Fruit fly (Drosophila melanogaster) whole organism, prepupa: ENCODE results near the gene Cralbp.

ENCODE experiments used
- Blimp-1 ChIP-seq: fragments of 200-800 bp; sonication (Bioruptor generic); optimal IDR thresholded peaks from 3 replicates; lab custom pipeline; 2017; ENCODE audit warnings: missing biosample characterization, missing genetic modification characterization, mild to moderate bottlenecking, moderate library complexity, missing genetic modification reagents
- CG10669 ChIP-seq: fragments of 200-800 bp; sonication (Bioruptor generic); optimal IDR thresholded peaks from 3 replicates; lab custom pipeline; 2018; ENCODE audit warnings: missing biosample characterization, mild to moderate bottlenecking, missing genetic modification characterization, moderate library complexity
- CG11294 ChIP-seq: fragments of 200-800 bp; sonication (Bioruptor generic); IDR thresholded peaks from 2 replicates; pipeline ENCODE4 v1.3.6; 2022; ENCODE audit warnings: missing biosample characterization, missing genetic modification characterization
- CG11762 ChIP-seq: fragments of 200-800 bp; sonication (Bioruptor generic); optimal IDR thresholded peaks from 3 replicates; lab custom pipeline; 2016; ENCODE audit warnings: missing biosample characterization, missing genetic modification characterization; ENCODE audit not compliant: insufficient read depth
- CG16779 ChIP-seq: fragments of 200-800 bp; sonication (Bioruptor generic); optimal IDR thresholded peaks from 3 replicates; lab custom pipeline; 2017; ENCODE audit warnings: missing biosample characterization, mild to moderate bottlenecking, missing genetic modification characterization
- CG3032 ChIP-seq: fragments of 200-800 bp; optimal IDR thresholded peaks from 2 replicates; lab custom pipeline; 2019; ENCODE audit warnings: missing biosample characterization, mild to moderate bottlenecking, missing genetic modification characterization, moderate library complexity
- CG32006 ChIP-seq: fragments of 200-800 bp; sonication (Bioruptor generic); optimal IDR thresholded peaks from 3 replicates; lab custom pipeline; 2017; ENCODE audit warnings: missing biosample characterization, mild to moderate bottlenecking, missing genetic modification characterization
- CG34406 ChIP-seq: fragments of 200-800 bp; sonication (Bioruptor generic); optimal IDR thresholded peaks from 3 replicates; lab custom pipeline; 2016; ENCODE audit warnings: missing biosample characterization, missing genetic modification characterization
- CG3919 ChIP-seq: fragments of 200-800 bp; sonication (Bioruptor generic); optimal IDR thresholded peaks from 3 replicates; lab custom pipeline; 2016; ENCODE audit warnings: missing biosample characterization, missing genetic modification characterization
- CG6276 ChIP-seq: fragments of 200-800 bp; sonication (Bioruptor generic); optimal IDR thresholded peaks from 2 replicates; lab custom pipeline; 2017; ENCODE audit warnings: missing biosample characterization, mild to moderate bottlenecking, missing genetic modification characterization
- CG6792 ChIP-seq: fragments of 200-800 bp; sonication (Bioruptor generic); optimal IDR thresholded peaks from 3 replicates; lab custom pipeline; 2016; ENCODE audit warnings: missing biosample characterization, missing genetic modification characterization
- CG6808 ChIP-seq: fragments of 200-800 bp; sonication (Bioruptor generic); optimal IDR thresholded peaks from 3 replicates; lab custom pipeline; 2017; ENCODE audit warnings: missing biosample characterization, missing genetic modification characterization, mild to moderate bottlenecking, moderate library complexity, missing genetic modification reagents
- CG6854 ChIP-seq: fragments of 200-800 bp; sonication (Bioruptor generic); optimal IDR thresholded peaks from 2 replicates; lab custom pipeline; 2017; ENCODE audit warnings: missing biosample characterization, mild to moderate bottlenecking, missing genetic modification characterization
- CG7368 ChIP-seq: fragments of 200-800 bp; sonication (Bioruptor generic); optimal IDR thresholded peaks from 3 replicates; lab custom pipeline; 2016; ENCODE audit warnings: missing biosample characterization, missing genetic modification characterization
- CG8319 ChIP-seq: fragments of 200-800 bp; sonication (Bioruptor generic); optimal IDR thresholded peaks from 3 replicates; lab custom pipeline; 2016; ENCODE audit warnings: missing biosample characterization, missing genetic modification characterization
- CG8632 ChIP-seq: fragments of 200-800 bp; sonication (Bioruptor generic); optimal IDR thresholded peaks from 3 replicates; lab custom pipeline; 2016; ENCODE audit warnings: missing biosample characterization, missing genetic modification characterization
- CG9139 ChIP-seq: fragments of 200-800 bp; sonication (Bioruptor generic); optimal IDR thresholded peaks from 3 replicates; lab custom pipeline; 2017; ENCODE audit warnings: missing biosample characterization, mild to moderate bottlenecking, missing genetic modification characterization
- Eip75B ChIP-seq: fragments of 200-800 bp; sonication (Bioruptor generic); optimal IDR thresholded peaks from 3 replicates; lab custom pipeline; 2016; ENCODE audit warnings: missing biosample characterization, missing genetic modification characterization
- Eip78C ChIP-seq: fragments of 200-800 bp; sonication (Bioruptor generic); peaks from one replicate; lab custom pipeline; 2016; ENCODE audit warnings: missing biosample characterization, missing genetic modification characterization
- Eip93F ChIP-seq: fragments of 200-800 bp; sonication (Bioruptor generic); optimal IDR thresholded peaks from 2 replicates; lab custom pipeline; 2016; ENCODE audit warnings: missing biosample characterization, mild to moderate bottlenecking, missing genetic modification characterization
- Ets21C ChIP-seq: fragments of 200-800 bp; sonication (Bioruptor generic); optimal IDR thresholded peaks from 3 replicates; lab custom pipeline; 2016; ENCODE audit warnings: missing biosample characterization, missing genetic modification characterization
- Ets96B ChIP-seq: fragments of 200-800 bp; optimal IDR thresholded peaks from 2 replicates; lab custom pipeline; 2019; ENCODE audit warnings: missing biosample characterization, mild to moderate bottlenecking, missing genetic modification characterization, moderate library complexity
- Gug ChIP-seq: fragments of 200-800 bp; sonication (Bioruptor generic); IDR thresholded peaks from 2 replicates; pipeline ENCODE4 v1.3.6; 2022; ENCODE audit warnings: missing biosample characterization, missing genetic modification characterization
- Hr38 ChIP-seq: sonication (Bioruptor generic); optimal IDR thresholded peaks from 2 replicates; lab custom pipeline; 2016; ENCODE audit warnings: missing biosample characterization, missing genetic modification characterization
- Hr39 ChIP-seq: fragments of 200-800 bp; sonication (Bioruptor generic); optimal IDR thresholded peaks from 2 replicates; lab custom pipeline; 2016; ENCODE audit warnings: missing biosample characterization, missing genetic modification characterization
- Hr4 ChIP-seq: fragments of 200-800 bp; sonication (Bioruptor generic); optimal IDR thresholded peaks from 3 replicates; lab custom pipeline; 2016; ENCODE audit warnings: missing biosample characterization, missing genetic modification characterization
- OdsH ChIP-seq: fragments of 200-800 bp; sonication (Bioruptor generic); optimal IDR thresholded peaks from 3 replicates; lab custom pipeline; 2016; ENCODE audit warnings: missing biosample characterization, missing genetic modification characterization
- Smox ChIP-seq: fragments of 200-800 bp; sonication (Bioruptor generic); optimal IDR thresholded peaks from 3 replicates; lab custom pipeline; 2016; ENCODE audit warnings: missing biosample characterization, missing genetic modification characterization
- Sox102F ChIP-seq: fragments of 200-800 bp; sonication (Bioruptor generic); optimal IDR thresholded peaks from 2 replicates; lab custom pipeline; 2016; ENCODE audit warnings: missing biosample characterization, mild to moderate bottlenecking, missing genetic modification characterization
- Sox14 ChIP-seq: fragments of 200-800 bp; sonication (Bioruptor generic); optimal IDR thresholded peaks from 3 replicates; lab custom pipeline; 2016; ENCODE audit warnings: missing biosample characterization, missing genetic modification characterization
- Sox15 ChIP-seq: fragments of 200-800 bp; sonication (Bioruptor generic); optimal IDR thresholded peaks from 3 replicates; lab custom pipeline; 2016; ENCODE audit warnings: missing biosample characterization, missing genetic modification characterization
- achi ChIP-seq: fragments of 200-800 bp; sonication (Bioruptor generic); optimal IDR thresholded peaks from 3 replicates; lab custom pipeline; 2016; ENCODE audit warnings: missing biosample characterization, missing genetic modification characterization
- acj6 ChIP-seq: fragments of 200-800 bp; sonication (Bioruptor generic); optimal IDR thresholded peaks from 3 replicates; lab custom pipeline; 2016; ENCODE audit warnings: missing biosample characterization, missing genetic modification characterization
- cyc ChIP-seq: fragments of 200-800 bp; sonication (Bioruptor generic); optimal IDR thresholded peaks from 3 replicates; lab custom pipeline; 2016; ENCODE audit warnings: missing biosample characterization, missing genetic modification characterization
- dac ChIP-seq: fragments of 200-800 bp; sonication (Bioruptor generic); optimal IDR thresholded peaks from 2 replicates; lab custom pipeline; 2017; ENCODE audit warnings: missing biosample characterization, mild to moderate bottlenecking, missing genetic modification characterization
- dsx ChIP-seq: fragments of 200-800 bp; optimal IDR thresholded peaks from 3 replicates; lab custom pipeline; 2019; ENCODE audit warnings: missing biosample characterization, mild to moderate bottlenecking, missing genetic modification characterization, moderate library complexity; ENCODE audit not compliant: poor library complexity, severe bottlenecking
- eg ChIP-seq: fragments of 200-800 bp; sonication (Bioruptor generic); IDR thresholded peaks from 3 replicates; pipeline ENCODE4 v1.3.6; 2022; ENCODE audit warnings: missing biosample characterization, missing genetic modification characterization
- esn ChIP-seq: fragments of 200-800 bp; sonication (Bioruptor generic); optimal IDR thresholded peaks from 2 replicates; lab custom pipeline; 2016; ENCODE audit warnings: missing biosample characterization, mild to moderate bottlenecking, missing genetic modification characterization, moderate library complexity
- fd59A ChIP-seq: fragments of 200-800 bp; sonication (Bioruptor generic); optimal IDR thresholded peaks from 2 replicates; lab custom pipeline; 2017; ENCODE audit warnings: missing biosample characterization, mild to moderate bottlenecking, missing genetic modification characterization, missing genetic modification reagents
- fkh ChIP-seq: fragments of 200-800 bp; sonication (Bioruptor generic); optimal IDR thresholded peaks from 3 replicates; lab custom pipeline; 2017; ENCODE audit warnings: missing biosample characterization, mild to moderate bottlenecking, missing genetic modification characterization, moderate library complexity
- pdm3 ChIP-seq: fragments of 200-800 bp; sonication (Bioruptor generic); optimal IDR thresholded peaks from 3 replicates; lab custom pipeline; 2016; ENCODE audit warnings: missing biosample characterization, missing genetic modification characterization
- salr ChIP-seq, 2 experiments: fragments of 200-800 bp; sonication (Bioruptor generic); optimal IDR thresholded peaks; 3 replicates each; lab custom pipeline; 2016 to 2018; ENCODE audit warnings: missing biosample characterization in 2 of 2, missing genetic modification characterization in 2 of 2, mild to moderate bottlenecking in 1 of 2
- spab ChIP-seq: fragments of 200-800 bp; sonication (Bioruptor generic); optimal IDR thresholded peaks from 2 replicates; lab custom pipeline; 2017; ENCODE audit warnings: missing biosample characterization, mild to moderate bottlenecking, missing genetic modification characterization, missing genetic modification reagents
- ss ChIP-seq, 2 experiments: fragments of 200-800 bp; sonication (Bioruptor generic); optimal IDR thresholded peaks; 2 replicates in 1 of 2; 3 replicates in 1 of 2; lab custom pipeline; 2017 to 2018; ENCODE audit warnings: mild to moderate bottlenecking in 2 of 2, missing biosample characterization in 2 of 2, missing genetic modification characterization in 2 of 2, moderate library complexity in 1 of 2
- svp ChIP-seq: fragments of 200-800 bp; sonication (Bioruptor generic); peaks from one replicate; lab custom pipeline; 2016; ENCODE audit warnings: missing biosample characterization, missing genetic modification characterization
- topi ChIP-seq: fragments of 200-800 bp; sonication (Bioruptor generic); optimal IDR thresholded peaks from 3 replicates; lab custom pipeline; 2016; ENCODE audit warnings: missing biosample characterization, missing genetic modification characterization
- vri ChIP-seq: fragments of 200-800 bp; sonication (Bioruptor generic); optimal IDR thresholded peaks from 3 replicates; lab custom pipeline; 2016; ENCODE audit warnings: missing biosample characterization, mild to moderate bottlenecking, missing genetic modification characterization

The Cralbp gene

DNA sequence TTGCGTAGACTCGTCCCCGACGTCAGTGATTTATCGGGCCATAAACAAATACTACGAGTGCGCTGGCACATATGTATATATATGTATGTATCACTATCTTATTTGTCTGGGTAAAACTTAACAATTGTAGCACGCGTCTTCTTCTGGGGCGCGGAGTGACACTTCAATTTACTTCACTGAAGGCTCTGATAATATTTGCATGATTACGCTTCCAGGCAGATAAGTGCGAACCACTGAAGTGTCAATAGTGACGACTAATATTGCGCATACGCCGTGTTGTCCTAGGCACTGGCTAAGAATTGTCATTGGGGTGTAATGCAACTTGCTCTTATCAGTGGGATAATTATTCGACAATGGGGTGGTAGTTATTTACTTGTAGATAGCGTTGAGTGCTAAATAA, 35.0 kb upstream of the Cralbp start (continued):
- TF ChIP-seq CG16779 = peak; percentile 21
- no peak for TF ChIP-seq Gug (GFP tag; lab: Robert Waterston, UW)
- TF ChIP-seq CG6792 = peak; percentile 8
- no peak for TF ChIP-seq OdsH (GFP tag; lab: Kevin White, UChicago)
- TF ChIP-seq acj6 = no peak
- no peak for TF ChIP-seq Eip93F (GFP tag; lab: Kevin White, UChicago)
- peak; percentile 8 to 64 for TF ChIP-seq ss (GFP tag; optimal IDR thresholded peaks at IDR 0.05; lab: Kevin White, UChicago)
- TF ChIP-seq Eip78C (GFP tag; lab: Kevin White, UChicago) = peak; percentile 86
- TF ChIP-seq Smox = no peak
- TF ChIP-seq dac (GFP tag; lab: Kevin White, UChicago) = no peak
- peak; percentile 27 for TF ChIP-seq CG34406 (GFP tag; lab: Kevin White, UChicago)
- TF ChIP-seq CG6854 (GFP tag; lab: Kevin White, UChicago) = peak; percentile 7
- TF ChIP-seq fd59A (GFP tag; lab: Kevin White, UChicago) = peak; percentile 23
- TF ChIP-seq Eip75B (GFP tag; lab: Kevin White, UChicago) = no peak
- TF ChIP-seq CG3919 (GFP tag; lab: Kevin White, UChicago) = peak; percentile 30
- TF ChIP-seq CG8632 (GFP tag; lab: Kevin White, UChicago) = peak; percentile 29
- no peak for TF ChIP-seq Sox102F (GFP tag; lab: Kevin White, UChicago)
- TF ChIP-seq salr (GFP tag; optimal IDR thresholded peaks at IDR 0.05; lab: Kevin White, UChicago) = peak in 1 of 2 experiments; percentile 16
- no peak for TF ChIP-seq Sox14 (GFP tag; lab: Kevin White, UChicago)
- no peak for TF ChIP-seq CG8319
- TF ChIP-seq vri (GFP tag; lab: Kevin White, UChicago) = peak; percentile 1
- peak; percentile 19 for TF ChIP-seq esn (GFP tag; lab: Kevin White, UChicago)
- TF ChIP-seq dsx = no peak
- TF ChIP-seq Hr4 = no peak
- peak; percentile 5 for TF ChIP-seq CG6276 (GFP tag; lab: Kevin White, UChicago)
- no peak for TF ChIP-seq Hr39
- peak; percentile 55 for TF ChIP-seq fkh
- TF ChIP-seq CG3032 = peak; percentile 1
- peak; percentile 4 for TF ChIP-seq topi (GFP tag; lab: Kevin White, UChicago)
- peak; percentile 35 for TF ChIP-seq svp
- TF ChIP-seq cyc = no peak
- TF ChIP-seq CG6808 (GFP tag; lab: Kevin White, UChicago) = peak; percentile 37
- TF ChIP-seq pdm3 (GFP tag; lab: Kevin White, UChicago) = no peak

DNA sequence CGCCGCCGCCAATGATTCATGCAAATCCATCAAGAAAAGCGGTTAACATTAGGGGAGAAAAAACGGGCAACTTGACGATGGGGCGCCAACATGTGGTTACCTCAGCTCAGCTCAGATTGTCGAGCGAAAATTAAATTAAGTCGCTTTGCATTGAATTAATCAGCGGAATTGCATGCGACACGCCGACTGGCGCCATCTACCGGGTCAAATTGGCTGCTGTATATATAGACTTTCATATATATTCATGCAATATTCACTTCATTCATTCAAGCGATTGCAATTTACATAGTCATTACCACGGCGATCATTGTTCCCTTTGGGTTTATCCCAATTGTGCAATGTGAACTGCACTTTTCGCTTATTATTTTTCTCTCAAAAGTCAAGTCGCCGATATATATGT, 34.3 kb upstream of the Cralbp start:
- TF ChIP-seq CG7368 (GFP tag; lab: Kevin White, UChicago) (no peak), CG32006 (no peak), CG34406 (GFP tag; lab: Kevin White, UChicago) (no peak), OdsH (GFP tag; lab: Kevin White, UChicago) (no peak), pdm3 (GFP tag; lab: Kevin White, UChicago) (no peak), svp (no peak)

DNA sequence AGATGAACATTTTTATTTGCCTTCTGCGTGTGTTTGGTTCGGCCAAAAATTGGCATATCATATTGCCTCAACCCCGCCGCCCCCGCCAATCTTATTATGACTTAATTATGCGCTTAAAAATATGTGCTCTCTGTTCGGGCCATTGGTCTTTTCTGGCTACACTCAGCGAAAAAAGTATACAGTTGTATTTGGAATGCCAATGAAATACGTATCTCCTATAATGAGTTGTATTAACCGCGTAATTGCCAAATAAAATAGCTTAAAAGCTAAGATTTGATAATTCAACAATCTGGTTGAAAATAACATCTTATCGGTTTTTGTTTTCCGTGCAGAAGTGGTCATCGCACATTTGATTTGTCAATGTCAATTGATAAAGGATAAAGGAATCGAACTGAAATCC, 33.5 kb upstream of the Cralbp start:
- no peak for TF ChIP-seq fkh
- no peak for TF ChIP-seq Ets21C (GFP tag; lab: Kevin White, UChicago)
- no peak for TF ChIP-seq Sox15 (GFP tag; lab: Kevin White, UChicago)
- peak; percentile 43 for TF ChIP-seq topi (GFP tag; lab: Kevin White, UChicago)
- TF ChIP-seq eg = no peak
- TF ChIP-seq cyc = peak; percentile 7
- no peak for TF ChIP-seq Blimp-1
- no peak for TF ChIP-seq CG7368 (GFP tag; lab: Kevin White, UChicago)
- TF ChIP-seq Sox102F (GFP tag; lab: Kevin White, UChicago) = peak; percentile 31
- peak; percentile 46 for TF ChIP-seq Eip78C (GFP tag; lab: Kevin White, UChicago)
- TF ChIP-seq CG9139 = no peak
- TF ChIP-seq CG6792 = peak; percentile 16
- no peak for TF ChIP-seq CG11294 (GFP tag; lab: Robert Waterston, UW)
- TF ChIP-seq CG6276 (GFP tag; lab: Kevin White, UChicago) = no peak
- no peak for TF ChIP-seq Hr4
- no peak for TF ChIP-seq fd59A (GFP tag; lab: Kevin White, UChicago)
- TF ChIP-seq Hr38 (GFP tag; lab: Kevin White, UChicago) = no peak
- TF ChIP-seq Ets96B (tag; lab: Kevin White, UChicago) = no peak
- TF ChIP-seq spab = no peak
- TF ChIP-seq CG16779 = no peak
- TF ChIP-seq pdm3 (GFP tag; lab: Kevin White, UChicago) = peak; percentile 10
- no peak for TF ChIP-seq Eip93F (GFP tag; lab: Kevin White, UChicago)
- TF ChIP-seq svp = peak; percentile 80
- TF ChIP-seq CG10669 (GFP tag; lab: Kevin White, UChicago) = no peak
- no peak for TF ChIP-seq CG11762 (GFP tag; lab: Kevin White, UChicago)
- peak; percentile 31 for TF ChIP-seq achi (GFP tag; lab: Kevin White, UChicago)
- peak; percentile 22 for TF ChIP-seq CG3919 (GFP tag; lab: Kevin White, UChicago)
- no peak for TF ChIP-seq CG34406 (GFP tag; lab: Kevin White, UChicago)
